Worm (Caenorhabditis elegans) whole organism, late embryonic: ENCODE data around the gene srh-15.

Experiments used
- K09A11.1 ChIP-seq: sonication (generic microtip); optimal IDR thresholded peaks from 2 replicates; lab custom pipeline; 2017; ENCODE audit warnings: antibody characterized with exemption, mild to moderate bottlenecking, missing genetic modification characterization, missing compliant biosample characterization; ENCODE audit not compliant: insufficient read depth
- dve-1 ChIP-seq: sonication (generic microtip); optimal IDR thresholded peaks from 2 replicates; lab custom pipeline; 2017; ENCODE audit warnings: antibody characterized with exemption, mild to moderate bottlenecking, missing genetic modification characterization, missing compliant biosample characterization
- ets-4 ChIP-seq: sonication (generic microtip); optimal IDR thresholded peaks from 2 replicates; lab custom pipeline; 2016; ENCODE audit warnings: missing genetic modification characterization, missing compliant biosample characterization
- fax-1 ChIP-seq: sonication (generic microtip); optimal IDR thresholded peaks from 2 replicates; lab custom pipeline; 2016; ENCODE audit warnings: missing genotype, missing genetic modification characterization, missing compliant biosample characterization
- hlh-13 ChIP-seq: fragments of 200-800 bp; sonication (Bioruptor generic); optimal IDR thresholded peaks from 2 replicates; lab custom pipeline; 2018; ENCODE audit warnings: mild to moderate bottlenecking, missing genetic modification characterization, missing compliant biosample characterization
- madf-2 ChIP-seq: sonication (generic microtip); optimal IDR thresholded peaks from 2 replicates; lab custom pipeline; 2017; ENCODE audit warnings: missing genetic modification characterization, missing compliant biosample characterization
- pag-3 ChIP-seq: sonication (generic microtip); optimal IDR thresholded peaks from 2 replicates; lab custom pipeline; 2016; ENCODE audit warnings: missing compliant biosample characterization, missing genetic modification characterization, borderline replicate concordance
- pha-4 ChIP-seq: fragments of 150-350 bp; optimal IDR thresholded peaks from 2 replicates; lab custom pipeline; 2018; ENCODE audit warnings: missing biosample characterization, missing genetic modification reagents, missing genetic modification characterization
- pqm-1 ChIP-seq: sonication (generic microtip); optimal IDR thresholded peaks from 2 replicates; lab custom pipeline; 2016; ENCODE audit warnings: missing genetic modification characterization, missing compliant biosample characterization

DNA sequence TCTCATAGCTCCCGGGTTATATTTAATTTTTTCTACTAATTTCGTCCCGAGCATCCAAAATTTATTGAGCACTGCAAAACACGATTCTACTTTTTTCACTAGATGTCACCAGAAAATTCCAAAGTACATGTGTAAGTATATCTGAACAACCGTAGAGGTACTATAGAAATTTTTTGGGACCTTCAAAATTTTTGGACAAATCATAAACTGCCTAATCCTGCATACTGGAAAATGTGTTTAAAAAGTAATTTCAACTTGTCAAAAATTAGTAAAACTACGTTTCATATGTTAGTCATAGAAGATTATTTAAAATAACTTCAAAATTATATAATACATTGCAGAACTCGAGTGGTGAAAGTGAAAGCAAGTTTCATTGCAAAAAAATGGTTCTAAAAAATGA, 34.3 kb upstream of the srh-15 start:
- no peak for TF ChIP-seq pag-3
- TF ChIP-seq pha-4 (tag; lab: Kevin White, UChicago), result no peak
- TF ChIP-seq dve-1, result no peak
- no peak for TF ChIP-seq ets-4 (tag; lab: Kevin White, UChicago)
- TF ChIP-seq madf-2 (tag; lab: Kevin White, UChicago), result no peak
- no peak for TF ChIP-seq fax-1 (tag; lab: Kevin White, UChicago)
- no peak for TF ChIP-seq pqm-1 (tag; lab: Kevin White, UChicago)
- TF ChIP-seq K09A11.1, result no peak
- TF ChIP-seq hlh-13 (GFP tag; lab: Kevin White, UChicago), result no peak
